Fruit fly (Drosophila melanogaster): Measurements from ENCODE around the gene v.

dm6 chrX:10893208-10893607, 30.6 kb upstream of the v start:
- TF ChIP-seq ttk (optimal IDR thresholded peaks at IDR 0.05) (no peak), Myc (optimal IDR thresholded peaks at IDR 0.05) (no peak), insv (optimal IDR thresholded peaks at IDR 0.05) (no peak), psq (optimal IDR thresholded peaks at IDR 0.05) (no peak), Sin3A (optimal IDR thresholded peaks at IDR 0.05) (no peak)

Data from Kc167 (cell line).